Fruit fly (Drosophila melanogaster): ENCODE data around the gene AnxB9.

- TF ChIP-seq Crg-1 (GFP tag; optimal IDR thresholded peaks at IDR 0.05) (no peak), CG5204 (GFP tag; optimal IDR thresholded peaks at IDR 0.05) (no peak), CG1620 (GFP tag; optimal IDR thresholded peaks at IDR 0.05) (no peak), kay (GFP tag; ENCODE audit: borderline replicate concordance) (no peak), CG11617 (GFP tag; optimal IDR thresholded peaks at IDR 0.05) (no peak), CG12768 (GFP tag; optimal IDR thresholded peaks at IDR 0.05) (no peak), tj (GFP tag; optimal IDR thresholded peaks at IDR 0.05) (no peak), CG7045 (GFP tag; optimal IDR thresholded peaks at IDR 0.05) (no peak), CG7101 (tag; optimal IDR thresholded peaks at IDR 0.05) (no peak), CG33017 (tag; optimal IDR thresholded peaks at IDR 0.05) (no peak), cnc (optimal IDR thresholded peaks at IDR 0.05) (no peak), Clk (GFP tag; optimal IDR thresholded peaks at IDR 0.05) (no peak)
Observed at dm6 chr3R:21080876-21081586, 16.0 kb downstream of the AnxB9 start, which contains the start of gene HHEX.

Data from whole organism, adult.